Worm (Caenorhabditis elegans): ENCODE measurements around the gene Y67D8B.5.

The Y67D8B.5 gene

ce11 chrIV:3233429-3233885 lies 31.3 kb downstream of the Y67D8B.5 start (continued):
- TF ChIP-seq pag-3 (tag; optimal IDR thresholded peaks at IDR 0.05; ENCODE audit: borderline replicate concordance, insufficient read depth) (no peak), mab-9 (GFP tag; IDR thresholded peaks at IDR 0.05) (no peak), egl-27 (tag; optimal IDR thresholded peaks at IDR 0.05) (no peak), mef-2 (tag; optimal IDR thresholded peaks at IDR 0.05) (no peak), C34B4.2 (tag; optimal IDR thresholded peaks at IDR 0.05) (peak; percentile 28), elt-3 (tag; optimal IDR thresholded peaks at IDR 0.05) (peak in 2 of 6 experiments; percentile 2 to 31), aha-1 (tag; optimal IDR thresholded peaks at IDR 0.05) (no peak), nhr-47 (tag; optimal IDR thresholded peaks at IDR 0.05) (peak; percentile 41), egl-13 (tag; optimal IDR thresholded peaks at IDR 0.05) (no peak), Y116A8C.19 (tag; optimal IDR thresholded peaks at IDR 0.05; ENCODE audit: borderline replicate concordance) (no peak), ztf-4 (tag; optimal IDR thresholded peaks at IDR 0.05) (no peak), unc-86 (tag; optimal IDR thresholded peaks at IDR 0.05) (no peak), fkh-10 (GFP tag; optimal IDR thresholded peaks at IDR 0.05) (no peak), mep-1 (tag; optimal IDR thresholded peaks at IDR 0.05) (peak; percentile 38), lin-15B (tag; optimal IDR thresholded peaks at IDR 0.05) (no peak), hpl-2 (GFP tag; optimal IDR thresholded peaks at IDR 0.05) (peak; percentile 19), nhr-237 (tag; optimal IDR thresholded peaks at IDR 0.05) (no peak), ceh-63 (GFP tag; optimal IDR thresholded peaks at IDR 0.05) (no peak), lir-3 (tag; optimal IDR thresholded peaks at IDR 0.05; ENCODE audit: poor library complexity) (peak; percentile 22), mdl-1 (tag; optimal IDR thresholded peaks at IDR 0.05) (no peak), unc-98 (GFP tag; IDR thresholded peaks at IDR 0.05) (no peak), nhr-19 (GFP tag; conservative IDR thresholded peaks at IDR 0.05) (peak; percentile 55), lin-35 (GFP tag; optimal IDR thresholded peaks at IDR 0.05) (peak; percentile 18 to 22), pax-3 (tag; optimal IDR thresholded peaks at IDR 0.05) (no peak), F16B12.6 (tag; optimal IDR thresholded peaks at IDR 0.05) (no peak), ztf-11 (tag; optimal IDR thresholded peaks at IDR 0.05) (no peak), dpl-1 (GFP tag; optimal IDR thresholded peaks at IDR 0.05) (no peak), lin-13 (GFP tag; optimal IDR thresholded peaks at IDR 0.05) (peak; percentile 29), fos-1 (tag; optimal IDR thresholded peaks at IDR 0.05) (peak; percentile 54), nhr-11 (tag; optimal IDR thresholded peaks at IDR 0.05) (no peak), unc-130 (tag; optimal IDR thresholded peaks at IDR 0.05) (no peak), sup-37 (GFP tag; optimal IDR thresholded peaks at IDR 0.05) (no peak), nhr-20 (tag; optimal IDR thresholded peaks at IDR 0.05) (peak; percentile 62), blmp-1 (tag; optimal IDR thresholded peaks at IDR 0.05) (peak; percentile 59), efl-1 (optimal IDR thresholded peaks at IDR 0.05) (peak in 1 of 2 experiments; percentile 17), efl-1 (GFP tag; optimal IDR thresholded peaks at IDR 0.05 in 1 of 2) (peak in 1 of 2 experiments; percentile 93), unc-62 (GFP tag; optimal IDR thresholded peaks at IDR 0.05) (no peak), C04F5.9 (tag; optimal IDR thresholded peaks at IDR 0.05) (no peak)

ce11 chrIV:3234269-3234668 lies 32.1 kb downstream of the Y67D8B.5 start:
- TF ChIP-seq ceh-90 (tag; optimal IDR thresholded peaks at IDR 0.05) (no peak), blmp-1 (tag; optimal IDR thresholded peaks at IDR 0.05) (peak; percentile 99), nhr-71 (tag; optimal IDR thresholded peaks at IDR 0.05) (no peak), rnt-1 (tag; optimal IDR thresholded peaks at IDR 0.05) (peak; percentile 18), C34B4.2 (tag; optimal IDR thresholded peaks at IDR 0.05) (no peak), egl-27 (tag; optimal IDR thresholded peaks at IDR 0.05) (no peak), alr-1 (tag; optimal IDR thresholded peaks at IDR 0.05; ENCODE audit: borderline replicate concordance) (no peak), nhr-76 (tag; optimal IDR thresholded peaks at IDR 0.05) (no peak), unc-30 (tag; optimal IDR thresholded peaks at IDR 0.05) (no peak), elt-3 (tag; optimal IDR thresholded peaks at IDR 0.05) (peak in 2 of 6 experiments; percentile 16 to 34), efl-3 (GFP tag; optimal IDR thresholded peaks at IDR 0.05) (no peak), ceh-88 (GFP tag; IDR thresholded peaks at IDR 0.05) (no peak), mdl-1 (tag; optimal IDR thresholded peaks at IDR 0.05) (no peak), mep-1 (tag; optimal IDR thresholded peaks at IDR 0.05) (peak; percentile 43), unc-98 (GFP tag; IDR thresholded peaks at IDR 0.05) (no peak), lin-14 (GFP tag; optimal IDR thresholded peaks at IDR 0.05) (no peak), zag-1 (tag; optimal IDR thresholded peaks at IDR 0.05) (no peak), isw-1 (GFP tag; IDR thresholded peaks at IDR 0.05) (no peak), ztf-4 (tag; optimal IDR thresholded peaks at IDR 0.05) (peak; percentile 58), pax-3 (tag; optimal IDR thresholded peaks at IDR 0.05) (no peak), aly-2 (tag; optimal IDR thresholded peaks at IDR 0.05) (no peak), efl-1 (optimal IDR thresholded peaks at IDR 0.05) (no peak), efl-1 (GFP tag; optimal IDR thresholded peaks at IDR 0.05 in 1 of 2) (no peak), snu-23 (GFP tag; optimal IDR thresholded peaks at IDR 0.05) (peak; percentile 9), fkh-4 (tag; optimal IDR thresholded peaks at IDR 0.05; ENCODE audit: borderline replicate concordance) (no peak)

All from whole organism, L1 larva.